Worm (Caenorhabditis elegans): ENCODE measurements around the gene ugt-56.

- TF ChIP-seq ztf-29 (GFP tag; IDR thresholded peaks at IDR 0.05) (no peak), ztf-23 (GFP tag; IDR thresholded peaks at IDR 0.05) (no peak), flt-1 (GFP tag; IDR thresholded peaks at IDR 0.05) (no peak), T22C8.4 (GFP tag; IDR thresholded peaks at IDR 0.05) (no peak)
These were observed 36.2 kb downstream of the ugt-56 start for ce11 chrV:12295015-12295414.
